Worm (Caenorhabditis elegans) whole organism, late embryonic: ENCODE results near the gene srg-58.

Experiments used
- F13H6.1 ChIP-seq: sonication (generic microtip); optimal IDR thresholded peaks from 2 replicates; lab custom pipeline; 2016; ENCODE audit warnings: missing genetic modification characterization, missing compliant biosample characterization
- K09A11.1 ChIP-seq: sonication (generic microtip); optimal IDR thresholded peaks from 2 replicates; lab custom pipeline; 2017; ENCODE audit warnings: antibody characterized with exemption, mild to moderate bottlenecking, missing genetic modification characterization, missing compliant biosample characterization; ENCODE audit not compliant: insufficient read depth
- T23F11.4 ChIP-seq: fragments of 200-800 bp; sonication (Bioruptor generic); optimal IDR thresholded peaks from 2 replicates; lab custom pipeline; 2018; ENCODE audit warnings: mild to moderate bottlenecking, missing genetic modification characterization, missing compliant biosample characterization
- Y22D7AL.16 ChIP-seq: sonication (generic microtip); optimal IDR thresholded peaks from 2 replicates; lab custom pipeline; 2016; ENCODE audit warnings: missing genetic modification characterization, missing compliant biosample characterization
- ceh-18 ChIP-seq: sonication (generic microtip); optimal IDR thresholded peaks from 2 replicates; lab custom pipeline; 2016; ENCODE audit warnings: missing genetic modification characterization, missing compliant biosample characterization
- ceh-30 ChIP-seq: fragments of 150-350 bp; optimal IDR thresholded peaks from 2 replicates; lab custom pipeline; 2014; ENCODE audit warnings: missing biosample characterization, missing genetic modification characterization
- ceh-34 ChIP-seq: sonication (generic microtip); optimal IDR thresholded peaks from 2 replicates; lab custom pipeline; 2016; ENCODE audit warnings: mild to moderate bottlenecking, missing genetic modification characterization, missing compliant biosample characterization
- ceh-45 ChIP-seq: fragments of 200-800 bp; sonication (Bioruptor generic); IDR thresholded peaks from 2 replicates; pipeline ENCODE4 v1.3.6; 2022; ENCODE audit warnings: missing genetic modification reagents, missing genetic modification characterization, missing compliant biosample characterization
- ceh-48 ChIP-seq: sonication (generic microtip); optimal IDR thresholded peaks from 2 replicates; lab custom pipeline; 2016; ENCODE audit warnings: missing genetic modification characterization, inconsistent platforms, missing compliant biosample characterization
- ceh-6 ChIP-seq: fragments of 200-800 bp; sonication (Bioruptor generic); optimal IDR thresholded peaks from 2 replicates; lab custom pipeline; 2018; ENCODE audit warnings: mild to moderate bottlenecking, missing genetic modification characterization, missing compliant biosample characterization
- ceh-9 ChIP-seq: sonication (generic microtip); optimal IDR thresholded peaks from 2 replicates; lab custom pipeline; 2016; ENCODE audit warnings: mild to moderate bottlenecking, missing genetic modification characterization, inconsistent platforms, missing compliant biosample characterization
- che-1 ChIP-seq: sonication (generic microtip); optimal IDR thresholded peaks from 2 replicates; lab custom pipeline; 2016; ENCODE audit warnings: mild to moderate bottlenecking, missing genetic modification characterization, missing compliant biosample characterization
- eyg-1 ChIP-seq: sonication (generic microtip); optimal IDR thresholded peaks from 2 replicates; lab custom pipeline; 2016; ENCODE audit warnings: missing genotype, missing genetic modification characterization, missing compliant biosample characterization
- fax-1 ChIP-seq: sonication (generic microtip); optimal IDR thresholded peaks from 2 replicates; lab custom pipeline; 2016; ENCODE audit warnings: missing genotype, missing genetic modification characterization, missing compliant biosample characterization
- fkh-10 ChIP-seq: fragments of 150-350 bp; optimal IDR thresholded peaks from 2 replicates; lab custom pipeline; 2014; ENCODE audit warnings: missing biosample characterization, missing genetic modification reagents, missing genetic modification characterization
- fkh-6 ChIP-seq: sonication (generic microtip); optimal IDR thresholded peaks from 2 replicates; lab custom pipeline; 2016; ENCODE audit warnings: missing genetic modification characterization, missing compliant biosample characterization
- hlh-13 ChIP-seq: fragments of 200-800 bp; sonication (Bioruptor generic); optimal IDR thresholded peaks from 2 replicates; lab custom pipeline; 2018; ENCODE audit warnings: mild to moderate bottlenecking, missing genetic modification characterization, missing compliant biosample characterization
- hlh-15 ChIP-seq: sonication (generic microtip); optimal IDR thresholded peaks from 2 replicates; lab custom pipeline; 2016; ENCODE audit warnings: missing genetic modification characterization, missing compliant biosample characterization
- hlh-30 ChIP-seq: sonication (generic microtip); optimal IDR thresholded peaks from 2 replicates; lab custom pipeline; 2017; ENCODE audit warnings: antibody characterized with exemption, missing genetic modification characterization, missing compliant biosample characterization; ENCODE audit not compliant: insufficient read depth
- hlh-6 ChIP-seq: sonication (generic microtip); optimal IDR thresholded peaks from 2 replicates; lab custom pipeline; 2016; ENCODE audit warnings: missing genotype, missing genetic modification characterization, missing compliant biosample characterization
- hlh-8 ChIP-seq: sonication (generic microtip); optimal IDR thresholded peaks from 2 replicates; lab custom pipeline; 2016; ENCODE audit warnings: missing genotype, missing genetic modification characterization, missing compliant biosample characterization
- lim-6 ChIP-seq: sonication (generic microtip); optimal IDR thresholded peaks from 2 replicates; lab custom pipeline; 2016; ENCODE audit warnings: missing genetic modification characterization, missing compliant biosample characterization
- lin-11 ChIP-seq: fragments of 200-800 bp; sonication (Bioruptor generic); optimal IDR thresholded peaks from 2 replicates; lab custom pipeline; 2018; ENCODE audit warnings: mild to moderate bottlenecking, missing genetic modification characterization, missing compliant biosample characterization
- madf-2 ChIP-seq: sonication (generic microtip); optimal IDR thresholded peaks from 2 replicates; lab custom pipeline; 2017; ENCODE audit warnings: missing genetic modification characterization, missing compliant biosample characterization
- nfya-1 ChIP-seq: sonication (generic microtip); optimal IDR thresholded peaks from 2 replicates; lab custom pipeline; 2017; ENCODE audit warnings: missing genetic modification characterization, mild to moderate bottlenecking, missing compliant biosample characterization, antibody characterized with exemption, moderate library complexity
- npax-4 ChIP-seq: sonication (generic microtip); optimal IDR thresholded peaks from 2 replicates; lab custom pipeline; 2016; ENCODE audit warnings: missing genetic modification characterization, missing compliant biosample characterization
- odd-2 ChIP-seq: sonication (generic microtip); optimal IDR thresholded peaks from 2 replicates; lab custom pipeline; 2017; ENCODE audit warnings: antibody characterized with exemption, mild to moderate bottlenecking, missing genetic modification characterization, missing compliant biosample characterization
- pat-9 ChIP-seq: fragments of 200-800 bp; sonication (Bioruptor generic); optimal IDR thresholded peaks from 2 replicates; lab custom pipeline; 2018; ENCODE audit warnings: mild to moderate bottlenecking, missing genetic modification characterization, moderate library complexity, missing compliant biosample characterization
- pha-4 ChIP-seq: fragments of 150-350 bp; optimal IDR thresholded peaks from 2 replicates; lab custom pipeline; 2018; ENCODE audit warnings: missing biosample characterization, missing genetic modification reagents, missing genetic modification characterization
- pqm-1 ChIP-seq: sonication (generic microtip); optimal IDR thresholded peaks from 2 replicates; lab custom pipeline; 2016; ENCODE audit warnings: missing genetic modification characterization, missing compliant biosample characterization
- pros-1 ChIP-seq: fragments of 150-350 bp; optimal IDR thresholded peaks from 2 replicates; lab custom pipeline; 2014; ENCODE audit warnings: missing biosample characterization, missing genetic modification reagents, missing genetic modification characterization
- rnt-1 ChIP-seq: sonication (generic microtip); optimal IDR thresholded peaks from 2 replicates; lab custom pipeline; 2016; ENCODE audit warnings: missing genetic modification characterization, missing compliant biosample characterization
- sox-4 ChIP-seq: sonication (generic microtip); optimal IDR thresholded peaks from 2 replicates; lab custom pipeline; 2017; ENCODE audit warnings: mild to moderate bottlenecking, missing genetic modification characterization, inconsistent platforms, missing compliant biosample characterization
- syd-9 ChIP-seq: sonication (generic microtip); optimal IDR thresholded peaks from 2 replicates; lab custom pipeline; 2016; ENCODE audit warnings: mild to moderate bottlenecking, missing genetic modification characterization, moderate library complexity, missing compliant biosample characterization
- tbx-2 ChIP-seq: sonication (generic microtip); optimal IDR thresholded peaks from 2 replicates; lab custom pipeline; 2016; ENCODE audit warnings: missing genetic modification characterization, missing compliant biosample characterization
- ttx-3 ChIP-seq: sonication (generic microtip); optimal IDR thresholded peaks from 2 replicates; lab custom pipeline; 2016; ENCODE audit warnings: missing genetic modification reagents, missing genetic modification characterization, missing compliant biosample characterization
- unc-3 ChIP-seq, 2 experiments: fragments of 200-800 bp in 1 of 2; sonication (Bioruptor generic) in 1 of 2; sonication (generic microtip) in 1 of 2; conservative IDR thresholded peaks in 1 of 2; optimal IDR thresholded peaks in 1 of 2; 2 replicates each; pipeline versions ENCODE4 v1.3.6 to Lab custom; 2016 to 2022; ENCODE audit warnings: missing compliant biosample characterization in 2 of 2, missing genetic modification characterization in 2 of 2, missing genetic modification reagents in 1 of 2
- unc-42 ChIP-seq: sonication (generic microtip); optimal IDR thresholded peaks from 2 replicates; lab custom pipeline; 2016; ENCODE audit warnings: missing genotype, missing genetic modification characterization, missing compliant biosample characterization
- unc-55 ChIP-seq: sonication (generic microtip); optimal IDR thresholded peaks from 2 replicates; lab custom pipeline; 2017; ENCODE audit warnings: missing biosample characterization, missing genetic modification reagents, missing genetic modification characterization
- ztf-16 ChIP-seq: sonication (generic microtip); optimal IDR thresholded peaks from 2 replicates; lab custom pipeline; 2017; ENCODE audit warnings: missing genetic modification characterization, missing compliant biosample characterization

Gene srg-58

ce11 chrV:2767465-2767864 lies 8.1 kb upstream of the srg-58 start, which contains the start of gene R05D8.9:
TSS of gene R05D8.9 (minus strand) at chrV:2767565.
- TF ChIP-seq ttx-3 (tag; lab: Kevin White, UChicago), result no peak
- no peak for TF ChIP-seq eyg-1 (tag; lab: Kevin White, UChicago)
- TF ChIP-seq syd-9, result no peak
- TF ChIP-seq fax-1 (tag; lab: Kevin White, UChicago), result no peak
- TF ChIP-seq odd-2, result no peak
- no peak for TF ChIP-seq unc-3 (GFP tag; conservative IDR thresholded peaks at IDR 0.05; lab: Robert Waterston, UW)
- TF ChIP-seq unc-3 (tag; optimal IDR thresholded peaks at IDR 0.05; lab: Kevin White, UChicago), result no peak
- TF ChIP-seq ztf-16 (tag; lab: Kevin White, UChicago), result no peak
- TF ChIP-seq ceh-6, result no peak
- no peak for TF ChIP-seq sox-4 (tag; lab: Kevin White, UChicago)
- TF ChIP-seq hlh-8 (tag; lab: Kevin White, UChicago), result no peak
- no peak for TF ChIP-seq F13H6.1 (tag; lab: Kevin White, UChicago)
- no peak for TF ChIP-seq pqm-1
- no peak for TF ChIP-seq madf-2 (tag; lab: Kevin White, UChicago)
- TF ChIP-seq fkh-10 (GFP tag; lab: Kevin White, UChicago), result no peak
- no peak for TF ChIP-seq npax-4 (tag; lab: Kevin White, UChicago)
- TF ChIP-seq T23F11.4 (GFP tag; lab: Kevin White, UChicago), result no peak

ce11 chrV:2765052-2765451 lies 5.7 kb upstream of the srg-58 start, which contains the start of gene dhs-14:
TSS of gene dhs-14 (minus strand) at chrV:2765200.
- TF ChIP-seq fkh-10 (GFP tag; lab: Kevin White, UChicago), result no peak
- no peak for TF ChIP-seq rnt-1 (tag; lab: Kevin White, UChicago)
- no peak for TF ChIP-seq che-1 (tag; lab: Kevin White, UChicago)
- no peak for TF ChIP-seq F13H6.1 (tag; lab: Kevin White, UChicago)
- no peak for TF ChIP-seq sox-4 (tag; lab: Kevin White, UChicago)
- no peak for TF ChIP-seq ceh-45 (GFP tag; lab: Robert Waterston, UW)
- TF ChIP-seq ztf-16 (tag; lab: Kevin White, UChicago), result no peak
- no peak for TF ChIP-seq fkh-6 (tag; lab: Kevin White, UChicago)
- no peak for TF ChIP-seq fax-1 (tag; lab: Kevin White, UChicago)
- no peak for TF ChIP-seq unc-42
- TF ChIP-seq ttx-3 (tag; lab: Kevin White, UChicago), result no peak
- TF ChIP-seq pat-9, result no peak
- TF ChIP-seq K09A11.1 (tag; lab: Kevin White, UChicago), result no peak
- no peak for TF ChIP-seq pros-1 (tag; lab: Kevin White, UChicago)
- TF ChIP-seq odd-2, result no peak
- no peak for TF ChIP-seq pqm-1
- TF ChIP-seq pha-4 (tag; lab: Kevin White, UChicago), result no peak
- no peak for TF ChIP-seq unc-55 (GFP tag; lab: Kevin White, UChicago)
- TF ChIP-seq, all 69 proteins: peak for 0

- TF ChIP-seq ceh-30 (no peak), hlh-30 (tag; lab: Kevin White, UChicago) (no peak), fkh-6 (tag; lab: Kevin White, UChicago) (no peak), nfya-1 (no peak), ceh-9 (tag; lab: Kevin White, UChicago) (no peak), fax-1 (tag; lab: Kevin White, UChicago) (no peak), lin-11 (tag; lab: Kevin White, UChicago) (no peak), hlh-15 (tag; lab: Kevin White, UChicago) (no peak)
- TF ChIP-seq, all 69 proteins: peak for 0
Measured at ce11 chrV:2763105-2763504, 3.7 kb upstream of the srg-58 start, which contains the start of gene R05D8.7. TSS of gene R05D8.7 (minus strand) at chrV:2763208.

ce11 chrV:2761470-2761869 lies 2.1 kb upstream of the srg-58 start:
- TF ChIP-seq ceh-48 (tag; lab: Kevin White, UChicago) (no peak), npax-4 (tag; lab: Kevin White, UChicago) (no peak), pqm-1 (no peak), pat-9 (no peak), Y22D7AL.16 (tag; lab: Kevin White, UChicago) (no peak), lim-6 (no peak), hlh-13 (GFP tag; lab: Kevin White, UChicago) (no peak), tbx-2 (tag; lab: Kevin White, UChicago) (no peak), che-1 (tag; lab: Kevin White, UChicago) (no peak), hlh-15 (tag; lab: Kevin White, UChicago) (no peak), hlh-6 (tag; lab: Kevin White, UChicago) (no peak), ceh-6 (no peak), ceh-18 (tag; lab: Kevin White, UChicago) (no peak), ceh-34 (tag; lab: Kevin White, UChicago) (no peak), ceh-45 (GFP tag; lab: Robert Waterston, UW) (no peak), fkh-6 (tag; lab: Kevin White, UChicago) (no peak)
- TF ChIP-seq, all 69 proteins: peak for 0
